Worm (Caenorhabditis elegans) whole organism, L4 larva: Measurements from ENCODE around the gene snpc-3.4.

Experiments
- aly-2 ChIP-seq: sonication (generic microtip); optimal IDR thresholded peaks from 2 replicates; lab custom pipeline; 2018; ENCODE audit warnings: missing biosample characterization, missing genetic modification characterization
- ceh-82 ChIP-seq: sonication (generic microtip); optimal IDR thresholded peaks from 2 replicates; lab custom pipeline; 2017; ENCODE audit warnings: missing biosample characterization, missing genetic modification characterization
- fos-1 ChIP-seq: fragments of 150-350 bp; optimal IDR thresholded peaks from 2 replicates; lab custom pipeline; 2014; ENCODE audit warnings: missing biosample characterization, missing genetic modification characterization
- jun-1 ChIP-seq: fragments of 150-350 bp; optimal IDR thresholded peaks from 2 replicates; lab custom pipeline; 2014; ENCODE audit warnings: missing biosample characterization, missing genetic modification reagents, missing genetic modification characterization
- lin-15B ChIP-seq: fragments of 150-350 bp; sonication (generic microtip); optimal IDR thresholded peaks from 3 replicates; lab custom pipeline; 2014; ENCODE audit warnings: missing biosample characterization, missing genetic modification characterization
- madf-9 ChIP-seq: fragments of 200-800 bp; sonication (Bioruptor generic); conservative IDR thresholded peaks from 2 replicates; pipeline ENCODE4 v1.3.6; 2022; ENCODE audit warnings: missing genetic modification reagents, missing genetic modification characterization, missing compliant biosample characterization
- snpc-4 ChIP-seq: fragments of 150-350 bp; optimal IDR thresholded peaks from 2 replicates; lab custom pipeline; 2014; ENCODE audit warnings: missing biosample characterization, missing genetic modification characterization
- tra-1 ChIP-seq: fragments of 200-800 bp; sonication (Bioruptor generic); IDR thresholded peaks from 2 replicates; pipeline ENCODE4 v1.3.6; 2022; ENCODE audit warnings: missing genetic modification reagents, missing genetic modification characterization, missing compliant biosample characterization
- ztf-11 ChIP-seq: fragments of 150-350 bp; optimal IDR thresholded peaks from 2 replicates; lab custom pipeline; 2014; ENCODE audit warnings: missing biosample characterization, missing genetic modification characterization

DNA sequence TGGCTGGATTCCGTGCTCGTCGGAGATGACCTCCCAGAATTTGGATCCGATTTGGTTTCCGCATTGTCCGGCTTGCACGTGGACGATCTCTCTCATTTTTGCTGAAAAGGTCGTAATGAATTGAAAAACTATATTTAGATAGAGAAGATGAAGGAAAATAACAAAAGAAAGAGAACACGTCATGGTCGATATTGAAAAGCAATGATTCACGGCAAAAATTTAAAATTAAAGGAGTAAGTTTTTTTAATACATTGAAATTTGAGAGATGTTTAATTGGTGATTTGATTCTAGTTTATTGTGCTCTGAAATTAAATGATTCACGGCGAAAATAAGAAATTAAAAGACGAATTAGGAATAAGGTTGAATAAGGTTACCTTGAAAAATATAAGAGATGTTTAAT lies 2.3 kb upstream of the snpc-3.4 start, which contains the start of gene tbb-2:
- TF ChIP-seq tra-1 (GFP tag; lab: Robert Waterston, UW) (no peak), aly-2 (tag; lab: Kevin White, UChicago) (no peak), snpc-4 (no peak), jun-1 (tag; lab: Kevin White, UChicago) (no peak), lin-15B (no peak), madf-9 (no peak), ztf-11 (tag; lab: Kevin White, UChicago) (no peak), fos-1 (tag; lab: Kevin White, UChicago) (no peak), ceh-82 (tag; lab: Kevin White, UChicago) (no peak)
